Worm (Caenorhabditis elegans): ENCODE results near the gene C17B7.15.
"Not testable (repeated sequence)": the region's sequence is repeated elsewhere in the genome, so short reads cannot be mapped to it uniquely, and the experiment has no call there.

ce11 chrV:3396765-3397164 is 46.8 kb downstream of the C17B7.15 start, which contains the start of gene T20D4.12:
- TF ChIP-seq ceh-16, nhr-12, zag-1, mml-1 (tag; optimal IDR thresholded peaks at IDR 0.05): not testable (repeated sequence)

Measured in whole organism, L3 larva.